Worm (Caenorhabditis elegans) whole organism, L1 larva: ENCODE data around the gene col-10.
A peak's percentile ranks its signal among the peaks of the same experiment; 100 is the strongest.

Experiments
- C04F5.9 ChIP-seq: sonication (generic microtip); optimal IDR thresholded peaks from 2 replicates; lab custom pipeline; 2016; ENCODE audit warnings: missing genetic modification characterization, missing compliant biosample characterization
- aha-1 ChIP-seq: fragments of 150-350 bp; optimal IDR thresholded peaks from 2 replicates; lab custom pipeline; 2014; ENCODE audit warnings: missing biosample characterization, missing genetic modification characterization
- alr-1 ChIP-seq: fragments of 200-800 bp; sonication (Bioruptor generic); optimal IDR thresholded peaks from 2 replicates; lab custom pipeline; 2018; ENCODE audit warnings: borderline replicate concordance, mild to moderate bottlenecking, missing genetic modification characterization, missing compliant biosample characterization
- ama-1 ChIP-seq: fragments of 150-350 bp; optimal IDR thresholded peaks from 2 replicates; lab custom pipeline; 2014
- blmp-1 ChIP-seq: fragments of 150-350 bp; optimal IDR thresholded peaks from 2 replicates; lab custom pipeline; 2014; ENCODE audit warnings: missing biosample characterization, missing genetic modification characterization
- ceh-63 ChIP-seq: fragments of 200-800 bp; sonication (Bioruptor generic); optimal IDR thresholded peaks from 2 replicates; lab custom pipeline; 2018; ENCODE audit warnings: mild to moderate bottlenecking, missing genetic modification characterization, missing compliant biosample characterization
- efl-1 ChIP-seq, 4 experiments: fragments of 150-350 bp; optimal IDR thresholded peaks in 3 of 4; peaks in 1 of 4; 1 replicate in 1 of 4; 2 replicates in 3 of 4; lab custom pipeline; 2014; ENCODE audit warnings: missing biosample characterization in 2 of 4, missing genetic modification characterization in 2 of 4, missing genetic modification reagents in 2 of 4
- efl-3 ChIP-seq: fragments of 200-800 bp; sonication (Bioruptor generic); optimal IDR thresholded peaks from 2 replicates; lab custom pipeline; 2018; ENCODE audit warnings: mild to moderate bottlenecking, missing genetic modification characterization, missing compliant biosample characterization
- elt-2 ChIP-seq: sonication (generic microtip); optimal IDR thresholded peaks from 2 replicates; lab custom pipeline; 2016; ENCODE audit warnings: missing genetic modification characterization, mild to moderate bottlenecking, inconsistent platforms, missing compliant biosample characterization, missing genetic modification reagents
- elt-3 ChIP-seq, 6 experiments: fragments of 150-350 bp in 1 of 6; sonication (generic microtip); optimal IDR thresholded peaks; 2 replicates each; lab custom pipeline; 2017 to 2018; ENCODE audit warnings: missing biosample characterization in 6 of 6, missing genetic modification characterization in 6 of 6, inconsistent platforms in 1 of 6
- ets-5 ChIP-seq: fragments of 200-800 bp; sonication (Bioruptor generic); IDR thresholded peaks from 2 replicates; pipeline ENCODE4 v1.3.6; 2022; ENCODE audit warnings: missing genetic modification characterization, missing compliant biosample characterization
- fkh-4 ChIP-seq: sonication (generic microtip); optimal IDR thresholded peaks from 2 replicates; lab custom pipeline; 2016; ENCODE audit warnings: missing compliant biosample characterization, missing genetic modification characterization, borderline replicate concordance
- fkh-8 ChIP-seq: sonication (generic microtip); optimal IDR thresholded peaks from 2 replicates; lab custom pipeline; 2016; ENCODE audit warnings: mild to moderate bottlenecking, missing genetic modification characterization, missing compliant biosample characterization
- grh-1 ChIP-seq: fragments of 200-800 bp; sonication (Bioruptor generic); IDR thresholded peaks from 2 replicates; pipeline ENCODE4 v1.3.6; 2022; ENCODE audit warnings: missing genetic modification reagents, missing genetic modification characterization, missing compliant biosample characterization
- hpl-2 ChIP-seq: fragments of 150-350 bp; optimal IDR thresholded peaks from 2 replicates; lab custom pipeline; 2014; ENCODE audit warnings: missing biosample characterization, missing genetic modification reagents, missing genetic modification characterization
- isw-1 ChIP-seq: fragments of 200-800 bp; sonication (Bioruptor generic); IDR thresholded peaks from 2 replicates; pipeline ENCODE4 v1.3.6; 2022; ENCODE audit warnings: missing genetic modification characterization, missing compliant biosample characterization
- jun-1 ChIP-seq: fragments of 150-350 bp; optimal IDR thresholded peaks from 2 replicates; lab custom pipeline; 2014; ENCODE audit warnings: missing biosample characterization, missing genetic modification reagents, missing genetic modification characterization
- lin-14 ChIP-seq: fragments of 200-800 bp; sonication (Bioruptor generic); optimal IDR thresholded peaks from 2 replicates; lab custom pipeline; 2018; ENCODE audit warnings: mild to moderate bottlenecking, missing genetic modification characterization, moderate library complexity, missing compliant biosample characterization
- lir-3 ChIP-seq: sonication (generic microtip); optimal IDR thresholded peaks from 2 replicates; lab custom pipeline; 2016; ENCODE audit warnings: mild to moderate bottlenecking, missing genetic modification characterization, moderate library complexity, missing compliant biosample characterization; ENCODE audit not compliant: poor library complexity
- mdl-1 ChIP-seq, 2 experiments: fragments of 150-350 bp; optimal IDR thresholded peaks; 2 replicates each; lab custom pipeline; 2014 to 2017; ENCODE audit warnings: missing biosample characterization in 2 of 2, missing genetic modification characterization in 2 of 2, inconsistent platforms in 1 of 2
- mep-1 ChIP-seq: fragments of 150-350 bp; optimal IDR thresholded peaks from 2 replicates; lab custom pipeline; 2014; ENCODE audit warnings: missing biosample characterization, missing genetic modification characterization
- nhr-19 ChIP-seq: fragments of 200-800 bp; sonication (Bioruptor generic); conservative IDR thresholded peaks from 2 replicates; pipeline ENCODE4 v1.3.6; 2022; ENCODE audit warnings: missing genetic modification characterization, missing compliant biosample characterization
- nhr-237 ChIP-seq: fragments of 150-350 bp; optimal IDR thresholded peaks from 2 replicates; lab custom pipeline; 2014; ENCODE audit warnings: missing biosample characterization, missing genetic modification characterization
- nhr-28 ChIP-seq: fragments of 150-350 bp; optimal IDR thresholded peaks from 2 replicates; lab custom pipeline; 2014; ENCODE audit warnings: missing biosample characterization, missing genetic modification characterization
- nhr-71 ChIP-seq: sonication (generic microtip); optimal IDR thresholded peaks from 2 replicates; lab custom pipeline; 2016; ENCODE audit warnings: mild to moderate bottlenecking, missing genetic modification characterization, moderate library complexity, missing compliant biosample characterization
- nhr-76 ChIP-seq: sonication (generic microtip); optimal IDR thresholded peaks from 2 replicates; lab custom pipeline; 2017; ENCODE audit warnings: missing biosample characterization, missing genetic modification characterization
- nhr-77 ChIP-seq: fragments of 150-350 bp; optimal IDR thresholded peaks from 2 replicates; lab custom pipeline; 2014; ENCODE audit warnings: missing biosample characterization, missing genetic modification characterization
- nhr-85 ChIP-seq: sonication (generic microtip); peaks from one replicate; lab custom pipeline; 2016; ENCODE audit warnings: missing genetic modification characterization, inconsistent platforms, missing compliant biosample characterization
- pax-3 ChIP-seq: fragments of 200-800 bp; sonication (Bioruptor generic); optimal IDR thresholded peaks from 2 replicates; lab custom pipeline; 2018; ENCODE audit warnings: mild to moderate bottlenecking, missing genetic modification characterization, moderate library complexity, missing compliant biosample characterization
- pqm-1 ChIP-seq: sonication (generic microtip); optimal IDR thresholded peaks from 3 replicates; lab custom pipeline; 2017; ENCODE audit warnings: missing biosample characterization, missing genetic modification characterization
- snu-23 ChIP-seq: sonication (generic microtip); optimal IDR thresholded peaks from 2 replicates; lab custom pipeline; 2016; ENCODE audit warnings: missing genetic modification characterization, missing compliant biosample characterization
- sox-4 ChIP-seq: sonication (generic microtip); optimal IDR thresholded peaks from 2 replicates; lab custom pipeline; 2016; ENCODE audit warnings: missing genetic modification characterization, missing compliant biosample characterization
- swsn-7 ChIP-seq: sonication (generic microtip); optimal IDR thresholded peaks from 2 replicates; lab custom pipeline; 2016; ENCODE audit warnings: missing genetic modification characterization, missing compliant biosample characterization
- tlp-1 ChIP-seq: fragments of 150-350 bp; optimal IDR thresholded peaks from 2 replicates; lab custom pipeline; 2014; ENCODE audit warnings: missing biosample characterization, missing genetic modification characterization
- unc-130 ChIP-seq: fragments of 150-350 bp; optimal IDR thresholded peaks from 2 replicates; lab custom pipeline; 2017; ENCODE audit warnings: missing biosample characterization, missing genetic modification characterization, inconsistent platforms
- unc-30 ChIP-seq: sonication (generic microtip); optimal IDR thresholded peaks from 2 replicates; lab custom pipeline; 2017; ENCODE audit warnings: missing biosample characterization, missing genetic modification characterization
- unc-62 ChIP-seq: fragments of 150-350 bp; optimal IDR thresholded peaks from 2 replicates; lab custom pipeline; 2014; ENCODE audit warnings: missing biosample characterization, missing genetic modification reagents, missing genetic modification characterization
- unc-86 ChIP-seq: sonication (generic microtip); optimal IDR thresholded peaks from 2 replicates; lab custom pipeline; 2016; ENCODE audit warnings: missing genetic modification characterization, missing compliant biosample characterization
- unc-98 ChIP-seq: fragments of 200-800 bp; sonication (Bioruptor generic); IDR thresholded peaks from 2 replicates; pipeline ENCODE4 v1.3.6; 2022; ENCODE audit warnings: missing genetic modification characterization, missing compliant biosample characterization
- vab-15 ChIP-seq: sonication (generic microtip); optimal IDR thresholded peaks from 2 replicates; lab custom pipeline; 2017; ENCODE audit warnings: missing genotype, mild to moderate bottlenecking, missing genetic modification characterization, missing compliant biosample characterization
- zag-1 ChIP-seq: fragments of 150-350 bp; optimal IDR thresholded peaks from 2 replicates; lab custom pipeline; 2014; ENCODE audit warnings: missing biosample characterization, missing genetic modification characterization
- zip-4 ChIP-seq: fragments of 200-800 bp; sonication (Bioruptor generic); optimal IDR thresholded peaks from 2 replicates; lab custom pipeline; 2018; ENCODE audit warnings: mild to moderate bottlenecking, missing genetic modification characterization, moderate library complexity, missing compliant biosample characterization
- ztf-11 ChIP-seq, 2 experiments: sonication (generic microtip); optimal IDR thresholded peaks; 2 replicates each; lab custom pipeline; 2016 to 2017; ENCODE audit warnings: missing genetic modification characterization in 2 of 2, missing biosample characterization in 1 of 2, missing compliant biosample characterization in 1 of 2

col-10 gene

DNA sequence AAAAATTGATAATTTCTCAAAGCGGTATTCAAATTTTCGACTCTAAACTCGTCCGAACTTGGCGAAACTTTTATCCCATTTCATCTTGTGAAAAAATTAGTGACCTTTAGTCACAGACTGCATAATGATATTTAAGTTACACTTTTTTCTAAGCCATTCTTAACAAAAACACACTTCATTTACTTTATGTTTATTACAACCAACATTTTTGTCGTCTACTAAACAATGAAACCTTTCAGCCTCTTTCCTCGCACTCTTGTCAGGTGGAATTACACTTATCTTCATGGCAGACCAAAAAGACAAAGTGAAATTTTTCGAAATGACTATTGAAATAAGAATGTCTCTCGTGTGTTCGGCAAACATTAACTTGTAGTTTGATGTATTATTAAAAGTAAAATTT lies 1.2 kb downstream of the col-10 start (continued):
- TF ChIP-seq nhr-76 (tag; lab: Kevin White, UChicago) (no peak), lin-14 (GFP tag; lab: Kevin White, UChicago) (peak; percentile 6), zag-1 (tag; lab: Kevin White, UChicago) (no peak), mep-1 (tag; lab: Kevin White, UChicago) (no peak), swsn-7 (no peak), nhr-19 (GFP tag; lab: Robert Waterston, UW) (0 out of 2 replicates have a peak, but pooled peaks have one; percentile 5), lir-3 (tag; lab: Kevin White, UChicago) (no peak), efl-3 (GFP tag; lab: Kevin White, UChicago) (no peak), unc-130 (no peak), ama-1 (lab: Kevin White, UChicago) (peak; percentile 73)

DNA sequence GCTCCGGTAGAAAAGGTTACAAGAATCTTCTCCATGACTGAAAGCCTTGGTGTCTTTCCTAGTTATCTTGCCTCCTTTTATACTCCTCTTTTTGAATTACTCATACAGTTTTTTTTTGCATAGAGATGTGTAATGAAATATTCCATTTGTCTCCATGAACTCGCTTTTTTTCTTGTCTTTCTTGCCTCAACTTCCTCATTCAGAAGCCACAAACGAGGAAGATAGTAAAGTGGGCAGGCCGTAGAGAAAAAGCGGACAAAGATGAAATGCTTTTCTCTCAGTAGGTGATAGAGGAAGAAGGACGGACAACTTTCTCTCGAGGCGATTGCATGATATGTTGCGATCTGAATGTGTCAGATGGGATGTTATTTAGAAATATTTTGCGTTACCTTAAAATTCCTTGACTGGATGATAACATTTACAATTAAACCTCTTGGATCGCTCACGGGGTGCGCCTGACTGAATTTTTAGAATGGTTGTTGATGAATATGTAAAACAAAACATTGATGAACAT lies 2.1 kb downstream of the col-10 start, which contains the start of gene col-145:
col-145 (minus strand) TSS at position 51 of the 514 bp plus-strand sequence.
- no peak for TF ChIP-seq jun-1
- TF ChIP-seq nhr-85 (tag; lab: Kevin White, UChicago), result peak; percentile 5
- peak; percentile 86 for TF ChIP-seq blmp-1 (tag; lab: Kevin White, UChicago)
- no peak for TF ChIP-seq pqm-1 (tag; lab: Kevin White, UChicago)
- peak; percentile 39 for TF ChIP-seq lin-14 (GFP tag; lab: Kevin White, UChicago)
- TF ChIP-seq elt-3 (tag; optimal IDR thresholded peaks at IDR 0.05; lab: Kevin White, UChicago), result peak in 1 of 6 experiments; percentile 6
- no peak for TF ChIP-seq fkh-4 (tag; lab: Kevin White, UChicago)
- peak; percentile 1 for TF ChIP-seq snu-23 (GFP tag; lab: Kevin White, UChicago)

DNA sequence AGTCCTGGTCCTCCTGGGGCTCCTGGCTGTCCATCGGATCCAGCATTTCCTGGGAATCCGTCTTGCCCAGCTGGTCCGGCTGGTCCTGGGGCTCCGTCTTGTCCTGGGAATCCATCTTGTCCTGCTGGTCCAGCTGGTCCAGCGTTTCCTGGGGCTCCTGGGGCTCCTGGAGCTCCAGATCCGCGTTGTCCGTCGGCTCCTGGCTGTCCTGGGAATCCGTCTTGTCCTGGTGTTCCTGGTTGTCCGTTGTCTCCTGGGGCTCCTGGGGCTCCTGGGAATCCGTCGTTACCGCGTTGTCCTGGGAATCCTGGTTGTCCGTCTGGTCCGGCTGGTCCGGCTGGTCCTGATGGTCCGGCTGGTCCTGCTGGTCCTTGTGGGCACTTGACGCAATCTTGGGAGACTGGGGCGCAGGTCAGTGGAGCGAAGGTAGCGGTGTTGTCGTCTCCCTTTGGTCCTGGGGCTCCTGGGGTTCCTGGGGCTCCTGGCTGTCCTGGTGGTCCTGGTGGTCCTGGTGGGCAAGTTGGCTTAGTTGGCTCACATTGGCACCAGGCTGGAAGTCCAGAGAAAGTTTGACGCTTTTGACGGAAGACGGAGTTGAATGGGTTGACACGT lies 2.9 kb downstream of the col-10 start:
- TF ChIP-seq nhr-85 (tag; lab: Kevin White, UChicago) (no peak), elt-3 (tag; optimal IDR thresholded peaks at IDR 0.05; lab: Kevin White, UChicago) (no peak), lir-3 (tag; lab: Kevin White, UChicago) (no peak), sox-4 (tag; lab: Kevin White, UChicago) (no peak), isw-1 (no peak), elt-2 (tag; lab: Kevin White, UChicago) (no peak), swsn-7 (no peak), ztf-11 (tag; optimal IDR thresholded peaks at IDR 0.05; lab: Kevin White, UChicago) (no peak), fkh-8 (tag; lab: Kevin White, UChicago) (no peak), efl-1 (optimal IDR thresholded peaks at IDR 0.05; lab: Kevin White, UChicago) (no peak), efl-1 (GFP tag; optimal IDR thresholded peaks at IDR 0.05 in 1 of 2; lab: Kevin White, UChicago) (no peak), vab-15 (tag; lab: Kevin White, UChicago) (no peak), aha-1 (tag; lab: Kevin White, UChicago) (no peak), jun-1 (no peak), pax-3 (tag; lab: Kevin White, UChicago) (no peak)

DNA sequence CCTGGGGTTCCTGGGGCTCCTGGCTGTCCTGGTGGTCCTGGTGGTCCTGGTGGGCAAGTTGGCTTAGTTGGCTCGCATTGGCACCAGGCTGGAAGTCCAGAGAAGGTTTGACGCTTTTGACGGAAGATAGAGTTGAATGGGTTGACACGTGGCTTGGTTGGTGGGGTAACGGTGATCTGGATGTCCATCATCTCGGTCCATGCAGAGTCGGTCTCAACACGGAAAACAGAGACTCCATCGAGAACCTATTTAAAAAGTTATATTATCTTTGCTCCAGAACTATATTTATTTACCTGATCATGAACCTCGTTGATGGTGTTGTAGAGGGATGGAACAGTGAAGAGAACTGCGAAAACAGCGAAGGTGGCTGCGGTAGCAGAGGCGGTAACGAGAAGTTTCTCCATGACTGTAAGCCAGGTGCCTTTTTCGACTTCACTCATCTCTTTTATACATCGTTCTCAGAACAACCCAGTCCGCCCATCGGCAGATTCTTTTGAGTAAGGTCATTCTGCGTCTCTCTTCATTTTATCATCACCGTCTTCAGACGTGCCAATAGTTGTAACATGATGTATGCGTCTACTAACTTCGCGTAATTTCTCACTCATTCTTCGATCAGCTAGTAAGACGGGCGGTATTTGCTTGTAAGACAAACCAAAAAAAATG lies 4.8 kb downstream of the col-10 start, which contains the start of gene col-144:
col-144 (minus strand) TSS at position 419 of the 663 bp plus-strand sequence.
- TF ChIP-seq fkh-8 (tag; lab: Kevin White, UChicago), result no peak
- no peak for TF ChIP-seq C04F5.9 (tag; lab: Kevin White, UChicago)
- TF ChIP-seq unc-130, result no peak
- TF ChIP-seq nhr-77, result no peak
- no peak for TF ChIP-seq mdl-1 (tag; optimal IDR thresholded peaks at IDR 0.05; lab: Kevin White, UChicago)
- TF ChIP-seq nhr-28 (tag; lab: Kevin White, UChicago), result no peak
- TF ChIP-seq ceh-63 (GFP tag; lab: Kevin White, UChicago), result no peak
- no peak for TF ChIP-seq unc-62
- no peak for TF ChIP-seq efl-1 (optimal IDR thresholded peaks at IDR 0.05; lab: Kevin White, UChicago)
- peak in 1 of 2 experiments; percentile 82 for TF ChIP-seq efl-1 (GFP tag; optimal IDR thresholded peaks at IDR 0.05 in 1 of 2; lab: Kevin White, UChicago)
- no peak for TF ChIP-seq sox-4 (tag; lab: Kevin White, UChicago)
- TF ChIP-seq blmp-1 (tag; lab: Kevin White, UChicago), result peak; percentile 38
- no peak for TF ChIP-seq alr-1 (tag; lab: Kevin White, UChicago)
- TF ChIP-seq lin-14 (GFP tag; lab: Kevin White, UChicago), result peak; percentile 68
- TF ChIP-seq unc-86, result no peak
- no peak for TF ChIP-seq ets-5 (GFP tag; lab: Robert Waterston, UW)
- no peak for TF ChIP-seq nhr-237 (tag; lab: Kevin White, UChicago)
- no peak for TF ChIP-seq tlp-1
- TF ChIP-seq grh-1 (GFP tag; lab: Robert Waterston, UW), result no peak
- TF ChIP-seq nhr-71 (tag; lab: Kevin White, UChicago), result peak; percentile 55
- TF ChIP-seq unc-30 (tag; lab: Kevin White, UChicago), result no peak
- TF ChIP-seq pqm-1 (tag; lab: Kevin White, UChicago), result no peak
- TF ChIP-seq ama-1 (lab: Kevin White, UChicago), result peak; percentile 13
- TF ChIP-seq unc-98 (GFP tag; lab: Robert Waterston, UW), result no peak
- TF ChIP-seq hpl-2 (GFP tag; lab: Kevin White, UChicago), result no peak
- no peak for TF ChIP-seq zip-4 (GFP tag; lab: Kevin White, UChicago)
